Fruit fly (Drosophila melanogaster) whole organism: Measurements from ENCODE around the gene CG11857.

Experiments used
- CG8478 ChIP-seq: fragments of >200 bp; optimal IDR thresholded peaks from 2 replicates; lab custom pipeline; 2018; ENCODE audit warnings: inconsistent platforms
- Dll ChIP-seq: fragments of >200 bp; optimal IDR thresholded peaks from 2 replicates; lab custom pipeline; 2017
- EcR ChIP-seq, 2 experiments: fragments of >200 bp; optimal IDR thresholded peaks; 2 replicates each; lab custom pipeline; 2017; ENCODE audit warnings: missing biosample characterization in 2 of 2, missing genetic modification characterization in 2 of 2, missing genetic modification reagents in 2 of 2
- pan ChIP-seq: fragments of >200 bp; optimal IDR thresholded peaks from 2 replicates; lab custom pipeline; 2017
- psq ChIP-seq: fragments of >200 bp; optimal IDR thresholded peaks from 2 replicates; lab custom pipeline; 2017
- usp ChIP-seq: fragments of >200 bp; optimal IDR thresholded peaks from 2 replicates; lab custom pipeline; 2017; ENCODE audit warnings: missing biosample characterization, missing genetic modification characterization, mixed read lengths

The CG11857 gene

DNA sequence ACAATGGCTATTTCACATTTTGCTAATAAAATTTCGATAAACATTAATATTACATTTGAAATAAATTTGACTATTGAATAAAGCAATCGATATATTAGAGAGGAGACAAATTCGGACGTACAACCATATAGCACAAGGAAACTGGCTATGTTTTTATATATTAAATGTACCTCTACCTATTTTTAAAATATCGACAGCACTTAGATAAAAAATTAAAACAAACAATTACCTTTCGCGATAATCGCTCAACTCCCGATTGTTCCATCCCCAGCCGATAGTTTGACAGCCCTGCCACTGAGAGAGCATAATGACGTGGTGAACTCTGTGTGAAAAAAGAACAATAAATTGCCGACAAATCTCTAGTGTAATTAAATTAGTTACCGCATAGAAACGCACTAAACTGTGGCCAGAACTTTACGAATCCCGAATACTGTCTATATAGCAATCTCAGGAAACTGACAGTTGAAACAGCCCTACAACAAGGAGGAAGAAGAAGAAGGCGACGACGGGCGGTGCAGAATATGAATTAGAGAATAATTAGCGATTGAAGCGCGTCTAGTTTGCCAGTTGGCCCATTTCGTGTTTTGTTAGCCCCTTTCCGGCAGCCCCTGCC is at the start of gene CG11857:
Gene CG11857 (plus strand): TSS at position 271 of the 613 bp plus-strand sequence.
- no peak for TF ChIP-seq CG8478 (lab: Kevin White, UChicago)
- TF ChIP-seq Dll (lab: Kevin White, UChicago), result no peak
- TF ChIP-seq usp (GFP tag; lab: Kevin White, UChicago), result no peak
- TF ChIP-seq EcR (GFP tag; optimal IDR thresholded peaks at IDR 0.05; lab: Kevin White, UChicago), result no peak
- no peak for TF ChIP-seq pan (lab: Kevin White, UChicago)
- TF ChIP-seq psq (lab: Kevin White, UChicago), result no peak

DNA sequence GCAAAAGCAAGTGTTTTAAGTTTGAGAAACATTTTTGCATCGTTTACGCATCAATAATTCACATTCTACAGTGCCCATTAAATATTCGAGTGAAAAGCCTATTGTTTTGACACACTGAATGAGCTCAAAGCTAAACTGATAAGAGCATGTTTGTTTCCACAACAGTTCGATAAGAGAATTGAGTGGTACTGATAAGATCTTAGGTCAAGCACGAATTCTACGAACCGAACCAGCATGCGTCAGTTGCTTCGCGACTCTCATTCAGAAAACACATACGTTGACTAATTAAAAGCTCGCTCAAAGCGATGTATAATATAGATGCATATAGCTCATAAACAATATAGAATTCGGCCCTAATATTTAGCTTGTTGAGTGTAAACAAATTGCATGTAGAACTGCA is 49.5 kb upstream of the CG11857 start:
- no peak for TF ChIP-seq CG8478 (lab: Kevin White, UChicago)
- TF ChIP-seq usp (GFP tag; lab: Kevin White, UChicago), result no peak
- no peak for TF ChIP-seq pan (lab: Kevin White, UChicago)
- no peak for TF ChIP-seq Dll (lab: Kevin White, UChicago)
- TF ChIP-seq psq (lab: Kevin White, UChicago), result no peak

DNA sequence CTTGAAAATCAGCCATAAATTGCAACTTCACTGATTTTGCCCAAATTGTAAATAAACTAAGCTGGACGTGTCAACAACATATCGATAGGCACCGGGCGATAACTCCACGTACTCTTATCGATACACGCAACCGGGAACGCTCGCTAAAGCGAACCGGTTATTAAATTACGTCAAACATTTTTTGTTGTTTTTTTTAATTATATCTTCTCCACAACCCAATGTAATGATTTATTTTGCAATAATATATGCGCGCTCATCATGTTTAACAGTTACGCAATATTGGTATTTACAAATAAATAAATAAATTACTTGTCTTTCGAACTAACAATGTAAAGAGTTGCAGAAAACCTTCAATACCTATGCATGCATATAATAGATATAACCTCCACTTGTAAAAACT is 43.6 kb upstream of the CG11857 start, which contains the start of gene Saysd1:
Gene Saysd1 (minus strand): TSS at position 66 of the 400 bp plus-strand sequence.
- TF ChIP-seq EcR (GFP tag; optimal IDR thresholded peaks at IDR 0.05; lab: Kevin White, UChicago), result no peak
- TF ChIP-seq Dll (lab: Kevin White, UChicago), result no peak
- TF ChIP-seq psq (lab: Kevin White, UChicago), result no peak
- no peak for TF ChIP-seq CG8478 (lab: Kevin White, UChicago)
- TF ChIP-seq pan (lab: Kevin White, UChicago), result no peak
- TF ChIP-seq usp (GFP tag; lab: Kevin White, UChicago), result no peak

DNA sequence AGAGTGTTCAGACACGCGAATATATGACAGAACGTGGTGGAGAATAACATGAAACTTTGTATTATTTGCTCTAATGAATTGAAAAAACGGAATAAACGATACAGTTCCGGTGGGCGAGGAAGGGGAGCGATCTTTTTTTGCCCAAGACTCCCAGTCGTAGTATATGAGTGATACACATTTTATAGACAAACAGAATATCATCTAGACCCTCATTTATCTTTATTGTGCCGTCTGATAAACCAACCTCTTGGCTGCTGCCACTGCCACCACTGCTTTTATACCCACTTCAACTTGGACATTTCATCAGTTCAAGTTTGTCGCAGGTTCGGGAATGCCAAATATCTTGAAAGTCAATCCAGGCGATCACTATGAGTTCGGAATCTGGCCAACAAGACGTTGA is 42.7 kb upstream of the CG11857 start, which contains the start of gene CG31106:
Gene CG31106 (plus strand): TSS at position 301 of the 400 bp plus-strand sequence.
- TF ChIP-seq pan (lab: Kevin White, UChicago), result no peak
- TF ChIP-seq usp (GFP tag; lab: Kevin White, UChicago), result no peak
- no peak for TF ChIP-seq psq (lab: Kevin White, UChicago)
- no peak for TF ChIP-seq EcR (GFP tag; optimal IDR thresholded peaks at IDR 0.05; lab: Kevin White, UChicago)
- no peak for TF ChIP-seq Dll (lab: Kevin White, UChicago)
- no peak for TF ChIP-seq CG8478 (lab: Kevin White, UChicago)

DNA sequence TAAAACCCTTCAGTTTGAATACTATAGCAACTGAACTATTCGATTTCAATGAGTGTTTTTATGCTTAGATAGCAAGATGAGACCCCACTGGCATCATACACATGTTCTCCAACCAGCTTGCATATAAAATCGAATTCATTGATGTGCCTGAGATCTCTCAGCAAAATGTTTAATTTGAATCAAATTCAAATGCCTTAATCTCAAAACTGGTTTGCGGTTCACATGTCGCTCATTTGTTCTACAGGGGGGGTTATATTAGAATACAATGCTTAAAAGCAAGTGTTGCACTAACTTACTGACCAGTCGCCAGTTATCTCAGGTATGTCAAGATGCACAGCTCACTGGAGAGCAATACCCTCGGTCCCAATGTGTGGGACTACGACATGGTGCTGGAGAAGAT is 39.7 kb upstream of the CG11857 start, which contains the start of gene CG31103:
Gene CG31103 (plus strand): TSS at position 301 of the 400 bp plus-strand sequence.
- TF ChIP-seq usp (GFP tag; lab: Kevin White, UChicago) (no peak), psq (lab: Kevin White, UChicago) (no peak), EcR (GFP tag; optimal IDR thresholded peaks at IDR 0.05; lab: Kevin White, UChicago) (no peak), Dll (lab: Kevin White, UChicago) (no peak), pan (lab: Kevin White, UChicago) (no peak), CG8478 (lab: Kevin White, UChicago) (no peak)

DNA sequence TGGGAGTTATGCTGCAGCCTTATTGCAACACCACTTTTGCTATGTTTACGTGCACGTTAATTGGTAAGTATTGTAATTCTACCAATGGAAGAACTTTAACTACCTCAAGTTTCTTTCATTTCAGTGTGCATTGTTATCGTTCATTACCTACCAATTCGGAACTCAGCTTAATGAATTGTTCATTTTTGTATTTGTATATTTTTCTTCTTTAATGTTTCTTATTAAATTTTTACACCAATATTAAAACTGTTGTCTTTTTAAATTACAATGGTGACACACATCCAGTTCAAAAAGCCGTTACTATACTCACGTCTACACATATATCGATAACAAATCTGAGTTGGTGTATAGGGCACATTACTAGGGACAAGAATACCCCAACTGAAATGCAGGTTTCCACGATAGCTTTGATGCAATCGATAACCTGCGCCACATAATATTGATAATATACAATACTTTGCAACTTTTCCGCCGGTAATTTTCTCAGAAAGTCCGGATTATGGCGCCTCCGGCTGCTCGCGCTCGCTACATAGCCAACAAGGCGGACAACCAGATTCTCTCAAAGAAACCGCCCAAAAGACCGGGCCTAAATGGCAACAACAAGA is 37.4 kb upstream of the CG11857 start, which contains the start of gene Alg9:
Gene Alg9 (plus strand): TSS at position 387 of the 605 bp plus-strand sequence.
- no peak for TF ChIP-seq EcR (GFP tag; optimal IDR thresholded peaks at IDR 0.05; lab: Kevin White, UChicago)
- no peak for TF ChIP-seq pan (lab: Kevin White, UChicago)
- no peak for TF ChIP-seq CG8478 (lab: Kevin White, UChicago)
- no peak for TF ChIP-seq usp (GFP tag; lab: Kevin White, UChicago)
- no peak for TF ChIP-seq Dll (lab: Kevin White, UChicago)
- no peak for TF ChIP-seq psq (lab: Kevin White, UChicago)

DNA sequence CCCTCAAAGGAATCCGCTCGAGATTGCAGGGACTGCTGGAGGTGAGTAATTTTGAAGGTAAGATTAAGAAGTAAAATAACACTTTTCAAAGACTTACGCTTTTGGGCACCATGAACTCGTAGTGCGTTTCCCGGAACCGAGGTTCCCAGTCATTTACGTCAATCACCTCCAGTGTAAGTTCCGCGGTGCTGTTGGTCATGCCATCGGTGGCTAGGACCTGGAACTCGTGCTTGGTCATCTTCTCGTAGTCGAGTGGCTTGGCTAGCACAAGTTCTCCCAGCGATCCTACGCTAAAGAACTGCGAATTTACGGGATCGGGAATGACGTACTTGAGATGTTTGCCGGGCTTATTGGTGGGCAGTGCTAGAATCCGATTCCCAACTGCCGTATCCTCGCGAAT is 33.2 kb upstream of the CG11857 start:
- TF ChIP-seq psq (lab: Kevin White, UChicago) (no peak), EcR (GFP tag; optimal IDR thresholded peaks at IDR 0.05; lab: Kevin White, UChicago) (no peak), pan (lab: Kevin White, UChicago) (no peak), usp (GFP tag; lab: Kevin White, UChicago) (no peak), Dll (lab: Kevin White, UChicago) (no peak), CG8478 (lab: Kevin White, UChicago) (no peak)

DNA sequence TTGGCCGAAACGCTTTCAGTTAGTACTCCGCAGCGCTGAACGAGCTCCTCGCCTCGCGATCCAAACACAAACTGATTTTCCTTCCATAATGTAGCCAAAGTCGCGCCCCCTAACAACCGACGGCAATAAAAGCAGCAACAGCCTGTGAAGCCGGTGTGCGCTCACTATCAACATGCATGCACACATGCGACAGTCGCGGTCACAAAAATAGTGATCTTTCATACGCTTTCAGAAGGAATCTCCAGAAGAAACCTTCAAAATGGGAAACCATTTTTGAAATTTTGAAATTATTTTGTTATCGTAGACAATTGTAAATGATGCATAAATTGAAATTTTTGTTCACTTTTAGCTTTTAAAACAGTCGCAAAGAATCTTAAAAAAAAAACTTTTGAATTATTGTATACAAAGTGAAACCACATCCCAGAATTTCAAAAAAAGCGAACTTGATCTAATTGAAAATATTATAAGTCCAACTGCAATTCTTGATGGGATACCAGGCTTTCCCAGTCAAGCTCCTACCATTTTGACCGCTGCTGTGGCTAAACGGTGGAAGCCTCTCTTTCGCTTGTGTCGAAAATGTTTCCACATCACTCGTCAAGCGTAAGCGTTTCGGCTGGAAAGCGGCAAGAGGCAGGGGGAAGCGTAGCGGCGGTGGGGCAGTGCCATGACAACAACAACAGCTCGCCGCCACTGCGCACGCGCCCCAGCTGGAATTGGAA is 26.3 kb upstream of the CG11857 start, which contains the start of gene Cad96Cb:
Gene Cad96Cb (minus strand): TSS at position 51 of the 719 bp plus-strand sequence.
- TF ChIP-seq EcR (GFP tag; optimal IDR thresholded peaks at IDR 0.05; lab: Kevin White, UChicago), result no peak
- no peak for TF ChIP-seq CG8478 (lab: Kevin White, UChicago)
- TF ChIP-seq Dll (lab: Kevin White, UChicago), result no peak
- no peak for TF ChIP-seq psq (lab: Kevin White, UChicago)
- TF ChIP-seq usp (GFP tag; lab: Kevin White, UChicago), result no peak
- no peak for TF ChIP-seq pan (lab: Kevin White, UChicago)

DNA sequence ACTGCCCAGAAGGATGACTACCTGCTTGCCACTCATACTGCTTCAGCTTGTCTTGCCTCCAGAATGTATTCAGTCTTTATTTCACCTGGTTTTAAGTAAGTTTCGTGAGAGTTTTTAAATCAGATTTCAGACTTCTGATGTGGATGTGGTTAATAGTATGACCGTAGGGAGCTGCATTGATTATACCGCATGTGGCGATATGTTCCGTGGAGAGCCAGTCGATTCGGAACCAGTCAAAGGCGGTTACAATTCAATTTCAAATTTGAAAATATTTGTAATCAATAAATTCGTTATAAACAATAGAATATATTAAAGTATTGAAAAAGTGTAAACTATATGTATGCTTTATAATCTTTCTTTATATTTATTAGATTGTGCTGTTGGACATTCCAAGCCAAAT is 23.3 kb upstream of the CG11857 start, which contains the start of gene Sil1:
Gene Sil1 (minus strand): TSS at position 168 of the 400 bp plus-strand sequence.
- TF ChIP-seq EcR (GFP tag; optimal IDR thresholded peaks at IDR 0.05; lab: Kevin White, UChicago), result no peak
- no peak for TF ChIP-seq pan (lab: Kevin White, UChicago)
- no peak for TF ChIP-seq usp (GFP tag; lab: Kevin White, UChicago)
- TF ChIP-seq CG8478 (lab: Kevin White, UChicago), result no peak
- TF ChIP-seq Dll (lab: Kevin White, UChicago), result no peak
- TF ChIP-seq psq (lab: Kevin White, UChicago), result no peak

DNA sequence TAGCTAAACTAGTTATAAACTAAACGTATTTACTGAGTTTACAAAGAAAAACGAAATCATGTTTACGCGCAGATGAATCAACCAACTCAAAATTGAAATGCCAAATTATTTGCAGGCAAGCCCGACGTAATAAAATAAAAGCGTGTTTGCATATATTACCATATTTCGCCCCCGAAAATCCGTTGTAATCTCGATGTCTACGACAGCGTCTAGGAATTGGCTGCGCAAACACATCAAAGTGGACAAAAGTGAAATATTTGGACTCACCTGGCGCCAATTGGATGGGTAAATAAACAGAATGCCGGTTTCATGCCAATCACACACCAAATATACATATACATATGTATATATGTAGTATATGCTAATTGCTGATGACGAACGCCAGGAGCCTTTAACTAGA is 22.6 kb upstream of the CG11857 start:
- no peak for TF ChIP-seq pan (lab: Kevin White, UChicago)
- TF ChIP-seq EcR (GFP tag; optimal IDR thresholded peaks at IDR 0.05; lab: Kevin White, UChicago), result no peak
